Worm (Caenorhabditis elegans) whole organism, young adult: Measurements from ENCODE around the gene F14B8.6.
"Not testable (repeated sequence)": the region's sequence is repeated elsewhere in the genome, so short reads cannot be mapped to it uniquely, and the experiment has no call there.

Source experiments
- F22D6.2 ChIP-seq: sonication (generic microtip); optimal IDR thresholded peaks from 2 replicates; lab custom pipeline; 2016; ENCODE audit warnings: mild to moderate bottlenecking, missing genetic modification characterization, missing compliant biosample characterization
- T07F8.4 ChIP-seq: sonication (generic microtip); optimal IDR thresholded peaks from 2 replicates; lab custom pipeline; 2016; ENCODE audit warnings: mild to moderate bottlenecking, missing genetic modification characterization, moderate library complexity, missing compliant biosample characterization
- Y53G8AR.9 ChIP-seq: fragments of 200-800 bp; sonication (Bioruptor generic); conservative IDR thresholded peaks from 2 replicates; pipeline ENCODE4 v1.3.6; 2022; ENCODE audit warnings: missing genetic modification reagents, missing genetic modification characterization, missing compliant biosample characterization
- cebp-2 ChIP-seq: fragments of 200-800 bp; sonication (Bioruptor generic); IDR thresholded peaks from 2 replicates; pipeline ENCODE4 v1.3.6; 2022; ENCODE audit warnings: missing genetic modification characterization, missing compliant biosample characterization
- ceh-91 ChIP-seq: fragments of 200-800 bp; sonication (Bioruptor generic); IDR thresholded peaks from 2 replicates; pipeline ENCODE4 v1.3.6; 2022; ENCODE audit warnings: missing genetic modification reagents, missing genetic modification characterization, missing compliant biosample characterization
- hsf-1 ChIP-seq: fragments of 200-800 bp; sonication (Bioruptor generic); IDR thresholded peaks from 2 replicates; pipeline ENCODE4 v1.3.6; 2022; ENCODE audit warnings: missing genetic modification reagents, missing genetic modification characterization, missing compliant biosample characterization
- lir-1 ChIP-seq: fragments of 200-800 bp; sonication (Bioruptor generic); conservative IDR thresholded peaks from 2 replicates; pipeline ENCODE4 v1.3.6; 2022; ENCODE audit warnings: missing genetic modification reagents, missing genetic modification characterization, missing compliant biosample characterization
- mes-4 ChIP-seq: sonication (generic microtip); optimal IDR thresholded peaks from 2 replicates; lab custom pipeline; 2016; ENCODE audit warnings: missing genotype, missing genetic modification characterization, missing compliant biosample characterization
- nhr-27 ChIP-seq: fragments of 200-800 bp; sonication (Bioruptor generic); optimal IDR thresholded peaks from 2 replicates; lab custom pipeline; 2018; ENCODE audit warnings: mild to moderate bottlenecking, missing genetic modification characterization, moderate library complexity, missing compliant biosample characterization
- nhr-80 ChIP-seq: sonication (generic microtip); optimal IDR thresholded peaks from 2 replicates; lab custom pipeline; 2016; ENCODE audit warnings: missing genetic modification characterization, missing compliant biosample characterization
- pbrm-1 ChIP-seq: fragments of 200-800 bp; sonication (Bioruptor generic); IDR thresholded peaks from 2 replicates; pipeline ENCODE4 v1.3.6; 2022; ENCODE audit warnings: missing genetic modification reagents, missing genetic modification characterization, missing compliant biosample characterization
- rcor-1 ChIP-seq: fragments of 200-800 bp; sonication (Bioruptor generic); IDR thresholded peaks from 2 replicates; pipeline ENCODE4 v1.3.6; 2022; ENCODE audit warnings: missing genetic modification reagents, missing genetic modification characterization, missing compliant biosample characterization
- sea-2 ChIP-seq: fragments of 200-800 bp; sonication (Bioruptor generic); IDR thresholded peaks from 2 replicates; pipeline ENCODE4 v1.3.6; 2022; ENCODE audit warnings: missing genetic modification characterization, missing compliant biosample characterization
- tlf-1 ChIP-seq: fragments of 200-800 bp; sonication (Bioruptor generic); optimal IDR thresholded peaks from 2 replicates; lab custom pipeline; 2018; ENCODE audit warnings: mild to moderate bottlenecking, missing genetic modification characterization, missing compliant biosample characterization
- ztf-26 ChIP-seq: sonication (generic microtip); optimal IDR thresholded peaks from 2 replicates; lab custom pipeline; 2017; ENCODE audit warnings: missing genetic modification characterization, missing compliant biosample characterization

The F14B8.6 gene

DNA sequence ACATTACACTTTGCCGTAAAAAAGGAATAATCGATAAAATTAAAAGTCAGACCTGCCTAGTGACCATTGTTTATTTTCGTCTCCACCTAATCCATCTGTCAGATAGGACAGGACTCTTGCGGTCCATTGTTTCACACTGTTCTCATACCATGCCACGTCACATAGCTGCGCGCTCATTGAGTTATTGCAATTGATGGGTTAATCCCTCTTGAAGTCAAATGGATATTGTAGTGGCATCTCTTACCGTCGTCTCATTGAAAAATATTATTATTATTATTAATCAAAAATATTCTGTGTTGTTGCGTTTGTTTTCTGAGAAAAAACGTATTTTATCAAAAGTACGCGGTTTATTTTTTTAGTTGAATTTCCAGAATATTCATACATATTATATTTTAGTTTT, 44.0 kb downstream of the F14B8.6 start:
- TF ChIP-seq sea-2 (GFP tag; lab: Robert Waterston, UW) (no peak), rcor-1 (GFP tag; lab: Robert Waterston, UW) (no peak), ceh-91 (GFP tag; lab: Robert Waterston, UW) (no peak)

DNA sequence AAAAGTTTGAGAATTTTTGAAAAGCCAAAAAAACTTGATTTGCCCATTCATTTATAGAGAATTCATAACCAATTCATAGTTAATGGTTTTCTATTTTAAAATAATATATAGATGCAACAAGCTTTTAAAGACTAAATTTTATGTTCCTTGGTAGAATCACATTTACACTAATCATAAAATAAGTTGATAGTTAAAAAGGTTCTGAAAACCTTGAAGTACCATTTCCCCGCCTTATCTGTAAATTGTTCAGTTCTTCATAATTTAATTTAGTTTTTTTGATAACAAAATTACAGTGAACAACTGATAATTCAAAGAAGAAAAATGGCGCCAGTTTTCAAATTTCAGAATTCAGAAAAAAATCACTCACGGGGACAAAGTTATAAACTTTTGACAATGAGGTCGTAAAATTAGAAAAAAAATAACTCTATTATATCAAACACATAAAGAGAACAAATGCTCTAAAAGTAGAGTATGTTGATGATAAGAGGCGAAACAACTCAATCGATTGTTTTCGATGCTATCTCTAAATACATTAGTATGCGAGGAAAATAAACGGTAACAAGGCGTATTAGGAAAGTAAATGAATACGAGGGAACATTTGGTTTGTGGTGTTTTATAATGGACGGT, 46.9 kb downstream of the F14B8.6 start, which contains the start of gene F41C6.7:
TSS of gene F41C6.7 (minus strand) at position 51 of the 627 bp plus-strand sequence.
- peak; percentile 40 for TF ChIP-seq nhr-80 (tag; lab: Kevin White, UChicago)
- TF ChIP-seq tlf-1 (GFP tag; lab: Kevin White, UChicago): no peak
- TF ChIP-seq, all 124 proteins: peak for 1

- TF ChIP-seq cebp-2 (GFP tag; lab: Robert Waterston, UW) (no peak), pbrm-1 (GFP tag; lab: Robert Waterston, UW) (no peak), F22D6.2 (tag; lab: Kevin White, UChicago) (no peak), T07F8.4 (tag; lab: Kevin White, UChicago) (no peak), nhr-27 (tag; lab: Kevin White, UChicago) (no peak), ztf-26 (tag; lab: Kevin White, UChicago) (no peak), lir-1 (GFP tag; lab: Robert Waterston, UW) (no peak), hsf-1 (no peak), Y53G8AR.9 (GFP tag; lab: Robert Waterston, UW) (no peak)
Observed at ce11 chrX:6884439-6884838, 47.8 kb downstream of the F14B8.6 start.

DNA sequence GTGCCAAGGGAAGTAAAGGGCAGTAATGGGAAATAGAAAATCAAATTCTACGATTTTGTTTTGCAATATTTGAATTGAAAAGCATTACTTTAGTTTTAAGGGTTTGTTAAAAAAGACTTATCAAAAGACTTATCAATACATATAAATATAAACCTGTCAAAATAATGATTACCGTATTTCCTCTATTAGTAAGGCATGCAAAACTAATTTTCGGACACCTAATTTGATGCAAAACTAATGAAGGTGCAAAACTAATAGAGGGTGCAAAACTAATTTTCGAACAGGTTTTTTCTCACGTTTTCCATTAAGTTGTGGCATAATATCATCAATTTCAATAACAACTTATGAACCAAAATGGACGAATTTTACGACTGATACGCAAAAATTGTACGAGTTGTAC, 50.4 kb downstream of the F14B8.6 start, which contains the start of gene F41C6.6:
TSS of gene F41C6.6 (minus strand) at position 101 of the 400 bp plus-strand sequence.
- TF ChIP-seq hsf-1; T07F8.4 (tag; lab: Kevin White, UChicago); mes-4 (tag; lab: Kevin White, UChicago): not testable (repeated sequence)
